Fruit fly (Drosophila melanogaster): Measurements from ENCODE around the gene Vha13.

Vha13 gene

dm6 chr3R:19648289-19648916, 4.2 kb upstream of the Vha13 start, which contains the start of the genes CG6195 and CG31220:
TSS of gene CG6195 (minus strand) at chr3R:19648410.
TSS of gene CG31220 (plus strand) at chr3R:19648487.
- TF ChIP-seq h (optimal IDR thresholded peaks at IDR 0.05) (no peak), Sin3A (optimal IDR thresholded peaks at IDR 0.05) (no peak), insv (optimal IDR thresholded peaks at IDR 0.05) (no peak), ttk (optimal IDR thresholded peaks at IDR 0.05) (no peak), psq (optimal IDR thresholded peaks at IDR 0.05) (no peak), Myc (optimal IDR thresholded peaks at IDR 0.05) (no peak)

- no peak for TF ChIP-seq Myc (optimal IDR thresholded peaks at IDR 0.05)
- TF ChIP-seq Sin3A (optimal IDR thresholded peaks at IDR 0.05), result no peak
- TF ChIP-seq ttk (optimal IDR thresholded peaks at IDR 0.05), result no peak
- TF ChIP-seq psq (optimal IDR thresholded peaks at IDR 0.05), result no peak
- TF ChIP-seq insv (optimal IDR thresholded peaks at IDR 0.05), result no peak
- TF ChIP-seq h (optimal IDR thresholded peaks at IDR 0.05), result no peak
Measured at dm6 chr3R:19644901-19645204, 667 bp upstream of the Vha13 start, which contains the start of gene Nup58. TSS of gene Nup58 (plus strand) at chr3R:19645026.

DNA sequence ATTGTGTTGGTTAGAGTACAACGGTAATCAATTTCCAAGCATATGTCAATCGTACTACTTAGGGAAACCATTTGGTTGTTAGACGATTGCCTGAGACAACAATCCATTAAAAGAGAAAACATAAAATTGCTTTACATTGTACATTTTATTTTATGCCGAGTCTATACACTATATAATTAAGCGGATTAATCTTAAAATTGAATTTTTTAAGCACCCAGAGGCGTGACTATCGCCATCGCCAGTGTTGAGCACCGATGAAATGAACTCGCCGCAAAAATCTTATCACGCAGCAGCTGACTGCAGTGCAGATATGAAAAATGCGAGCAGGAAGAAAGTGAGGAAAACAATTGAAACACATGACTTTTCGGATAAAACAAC, 1.3 kb downstream of the Vha13 start:
- no peak for TF ChIP-seq Sin3A (optimal IDR thresholded peaks at IDR 0.05)
- TF ChIP-seq psq (optimal IDR thresholded peaks at IDR 0.05), result no peak
- no peak for TF ChIP-seq Myc (optimal IDR thresholded peaks at IDR 0.05)
- no peak for TF ChIP-seq insv (optimal IDR thresholded peaks at IDR 0.05)
- no peak for TF ChIP-seq h (optimal IDR thresholded peaks at IDR 0.05)
- no peak for TF ChIP-seq ttk (optimal IDR thresholded peaks at IDR 0.05)

- no peak for TF ChIP-seq h (optimal IDR thresholded peaks at IDR 0.05)
- no peak for TF ChIP-seq Myc (optimal IDR thresholded peaks at IDR 0.05)
- TF ChIP-seq psq (optimal IDR thresholded peaks at IDR 0.05), result no peak
- TF ChIP-seq insv (optimal IDR thresholded peaks at IDR 0.05), result no peak
- no peak for TF ChIP-seq Sin3A (optimal IDR thresholded peaks at IDR 0.05)
- TF ChIP-seq ttk (optimal IDR thresholded peaks at IDR 0.05), result no peak
Measured at dm6 chr3R:19642092-19642892, 1.9 kb downstream of the Vha13 start, which contains the start of gene subdued. TSS of gene subdued (minus strand) at chr3R:19642722.

DNA sequence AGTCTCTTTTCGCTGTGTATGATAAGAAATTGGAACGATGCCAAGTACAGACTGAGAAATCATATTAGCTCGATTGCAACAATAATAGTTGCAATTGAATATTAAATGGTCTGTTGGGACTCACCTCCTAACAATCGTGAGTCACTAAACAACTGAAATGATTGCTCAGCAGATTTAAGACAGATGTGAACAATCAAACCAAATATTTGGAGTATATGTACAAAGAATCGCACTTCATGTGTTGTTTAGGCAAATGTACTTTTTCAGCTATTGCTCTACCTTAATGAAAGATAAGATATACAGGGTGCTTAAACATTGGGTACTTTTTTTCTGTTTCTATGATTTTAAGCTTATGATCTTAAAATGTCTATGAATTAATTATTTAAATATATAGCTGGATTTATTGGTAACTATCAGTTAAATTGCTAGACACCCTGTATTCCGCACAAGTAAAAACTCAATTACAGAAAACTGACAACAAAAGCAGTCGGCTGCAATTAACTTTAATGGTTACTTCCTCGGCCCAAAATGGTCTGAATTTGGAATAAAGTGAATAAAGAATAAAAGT, 2.6 kb downstream of the Vha13 start:
- TF ChIP-seq h (optimal IDR thresholded peaks at IDR 0.05) (no peak), psq (optimal IDR thresholded peaks at IDR 0.05) (no peak), Myc (optimal IDR thresholded peaks at IDR 0.05) (no peak), insv (optimal IDR thresholded peaks at IDR 0.05) (no peak), Sin3A (optimal IDR thresholded peaks at IDR 0.05) (no peak), ttk (optimal IDR thresholded peaks at IDR 0.05) (no peak)

DNA sequence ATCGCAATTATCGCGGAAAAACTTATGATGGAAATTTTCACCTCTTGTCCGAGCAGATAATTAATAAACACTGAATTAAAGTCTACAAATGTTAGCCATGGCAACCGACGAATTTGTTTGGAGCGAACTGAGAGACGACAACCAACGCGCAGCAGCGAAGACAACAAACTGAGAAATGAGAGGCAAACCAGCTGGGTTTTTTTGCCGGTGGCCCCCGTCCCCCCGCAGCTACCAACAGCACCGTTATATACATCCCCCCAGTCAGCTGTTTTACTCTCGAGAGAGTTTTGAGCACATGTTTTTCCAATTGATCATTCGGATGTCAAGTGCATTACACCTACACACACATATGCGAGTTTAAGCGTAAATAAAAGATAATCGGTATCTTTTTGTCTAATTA, 3.1 kb downstream of the Vha13 start:
- TF ChIP-seq insv (optimal IDR thresholded peaks at IDR 0.05) (no peak), Sin3A (optimal IDR thresholded peaks at IDR 0.05) (no peak), h (optimal IDR thresholded peaks at IDR 0.05) (no peak), ttk (optimal IDR thresholded peaks at IDR 0.05) (no peak), Myc (optimal IDR thresholded peaks at IDR 0.05) (no peak), psq (optimal IDR thresholded peaks at IDR 0.05) (no peak)

dm6 chr3R:19638004-19638403, 6.2 kb downstream of the Vha13 start:
- TF ChIP-seq psq (optimal IDR thresholded peaks at IDR 0.05), result no peak
- TF ChIP-seq insv (optimal IDR thresholded peaks at IDR 0.05), result no peak
- TF ChIP-seq ttk (optimal IDR thresholded peaks at IDR 0.05), result no peak
- TF ChIP-seq Myc (optimal IDR thresholded peaks at IDR 0.05), result no peak
- no peak for TF ChIP-seq h (optimal IDR thresholded peaks at IDR 0.05)
- TF ChIP-seq Sin3A (optimal IDR thresholded peaks at IDR 0.05), result no peak

DNA sequence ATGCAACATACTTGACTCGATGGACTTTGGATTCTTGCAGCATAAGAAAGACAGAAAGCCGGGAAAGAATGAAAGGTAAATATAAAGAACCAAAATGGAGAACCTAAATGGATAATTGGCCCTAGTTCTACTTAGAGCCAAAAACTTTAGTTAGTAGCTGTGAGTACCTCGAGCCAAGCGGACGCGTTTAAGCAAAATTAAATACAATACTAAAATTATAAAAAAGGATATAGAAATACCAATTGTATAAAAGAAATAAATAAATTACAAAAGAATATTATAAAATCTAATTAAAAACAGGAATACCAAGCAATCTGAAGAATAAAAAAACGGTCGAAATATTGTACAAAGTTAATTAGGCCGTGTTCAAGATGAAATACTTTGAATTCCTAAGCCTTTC, 9.5 kb downstream of the Vha13 start, which contains the start of gene CG34138:
Gene CG34138 (plus strand): TSS at position 301 of the 400 bp plus-strand sequence.
- TF ChIP-seq insv (optimal IDR thresholded peaks at IDR 0.05) (no peak), ttk (optimal IDR thresholded peaks at IDR 0.05) (no peak), psq (optimal IDR thresholded peaks at IDR 0.05) (no peak), h (optimal IDR thresholded peaks at IDR 0.05) (no peak), Myc (optimal IDR thresholded peaks at IDR 0.05) (no peak), Sin3A (optimal IDR thresholded peaks at IDR 0.05) (no peak)

DNA sequence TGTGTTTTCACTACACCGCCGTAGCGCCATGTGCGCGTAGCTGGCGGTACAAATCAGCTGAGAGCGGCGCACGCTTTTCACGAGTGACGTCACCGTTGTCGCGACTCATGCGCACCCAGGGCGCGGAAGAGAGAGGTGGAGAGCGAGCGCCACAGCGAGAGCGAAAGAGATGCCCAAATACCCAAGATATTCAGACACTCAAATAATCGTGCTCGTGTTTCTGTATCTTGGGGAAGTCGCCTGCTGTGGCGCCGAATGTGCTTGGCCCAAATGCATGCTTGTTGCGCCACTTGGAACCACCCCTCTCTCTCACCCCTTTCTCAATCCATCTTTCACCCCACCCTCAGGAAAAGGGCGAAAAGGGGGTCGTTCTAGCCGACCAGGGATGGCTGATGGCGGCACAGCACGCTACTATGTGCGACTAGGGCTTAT, 11.5 kb downstream of the Vha13 start, which contains the start of gene CG6231:
Gene CG6231 (minus strand): TSS at position 34 of the 432 bp plus-strand sequence.
- no peak for TF ChIP-seq h (optimal IDR thresholded peaks at IDR 0.05)
- no peak for TF ChIP-seq psq (optimal IDR thresholded peaks at IDR 0.05)

DNA sequence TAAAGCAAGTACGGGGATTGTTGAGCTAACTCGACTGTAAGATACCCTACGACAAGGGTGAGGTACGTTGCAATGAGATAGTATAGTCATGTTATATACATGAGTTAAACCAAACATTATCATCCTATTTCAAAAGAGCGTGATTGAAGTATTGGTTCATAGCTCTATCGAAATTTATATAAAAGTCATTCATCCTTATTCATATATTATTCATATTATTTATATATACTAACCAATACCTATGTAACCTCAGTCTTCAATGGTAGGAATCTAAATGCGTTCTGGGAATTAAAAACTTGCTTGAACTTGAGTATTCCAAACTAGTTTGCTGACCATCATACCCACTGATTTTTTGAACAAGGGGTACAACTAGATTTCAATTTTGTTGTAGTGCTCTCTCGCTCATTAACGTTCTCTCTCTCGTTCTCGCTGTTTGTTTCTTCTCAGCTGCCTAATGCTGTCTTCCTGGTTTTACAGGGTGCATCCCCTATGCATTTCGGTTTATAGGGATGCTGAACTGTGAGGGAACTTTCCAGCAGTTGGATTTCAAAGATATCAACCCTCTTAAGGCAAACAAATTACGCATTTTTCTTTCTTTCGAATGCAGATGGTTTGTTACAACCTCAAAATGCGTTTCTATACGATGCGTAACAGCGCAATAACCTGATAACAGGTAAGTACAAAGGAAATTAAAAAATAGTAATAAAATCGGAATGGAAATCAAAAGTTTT, 16.2 kb downstream of the Vha13 start:
- TF ChIP-seq Sin3A (optimal IDR thresholded peaks at IDR 0.05) (no peak), Myc (optimal IDR thresholded peaks at IDR 0.05) (no peak), insv (optimal IDR thresholded peaks at IDR 0.05) (no peak), h (optimal IDR thresholded peaks at IDR 0.05) (no peak), ttk (optimal IDR thresholded peaks at IDR 0.05) (no peak), psq (optimal IDR thresholded peaks at IDR 0.05) (no peak)

- TF ChIP-seq Myc (optimal IDR thresholded peaks at IDR 0.05), result no peak
- no peak for TF ChIP-seq ttk (optimal IDR thresholded peaks at IDR 0.05)
- no peak for TF ChIP-seq insv (optimal IDR thresholded peaks at IDR 0.05)
- no peak for TF ChIP-seq h (optimal IDR thresholded peaks at IDR 0.05)
- no peak for TF ChIP-seq psq (optimal IDR thresholded peaks at IDR 0.05)
- no peak for TF ChIP-seq Sin3A (optimal IDR thresholded peaks at IDR 0.05)
Measured at dm6 chr3R:19625300-19626230, 18.6 kb downstream of the Vha13 start.

Data from Kc167 (cell line).